Fruit fly (Drosophila melanogaster) whole organism, prepupa: ENCODE measurements around the gene CG44153.

ENCODE experiments used
- Blimp-1 ChIP-seq: fragments of 200-800 bp; sonication (Bioruptor generic); optimal IDR thresholded peaks from 3 replicates; lab custom pipeline; 2017; ENCODE audit warnings: missing biosample characterization, missing genetic modification characterization, mild to moderate bottlenecking, moderate library complexity, missing genetic modification reagents
- CG10631 ChIP-seq: fragments of 200-800 bp; sonication (Bioruptor generic); optimal IDR thresholded peaks from 2 replicates; lab custom pipeline; 2016; ENCODE audit warnings: missing biosample characterization, missing genetic modification characterization
- CG11294 ChIP-seq: fragments of 200-800 bp; sonication (Bioruptor generic); IDR thresholded peaks from 2 replicates; pipeline ENCODE4 v1.3.6; 2022; ENCODE audit warnings: missing biosample characterization, missing genetic modification characterization
- CG11762 ChIP-seq: fragments of 200-800 bp; sonication (Bioruptor generic); optimal IDR thresholded peaks from 3 replicates; lab custom pipeline; 2016; ENCODE audit warnings: missing biosample characterization, missing genetic modification characterization; ENCODE audit not compliant: insufficient read depth
- CG11902 ChIP-seq: fragments of 200-800 bp; sonication (Bioruptor generic); optimal IDR thresholded peaks from 3 replicates; lab custom pipeline; 2016; ENCODE audit warnings: missing biosample characterization, missing genetic modification characterization
- CG16779 ChIP-seq: fragments of 200-800 bp; sonication (Bioruptor generic); optimal IDR thresholded peaks from 3 replicates; lab custom pipeline; 2017; ENCODE audit warnings: missing biosample characterization, mild to moderate bottlenecking, missing genetic modification characterization
- CG31627 ChIP-seq: fragments of 200-800 bp; sonication (Bioruptor generic); optimal IDR thresholded peaks from 3 replicates; lab custom pipeline; 2016; ENCODE audit warnings: missing biosample characterization, missing genetic modification characterization
- CG32006 ChIP-seq: fragments of 200-800 bp; sonication (Bioruptor generic); optimal IDR thresholded peaks from 3 replicates; lab custom pipeline; 2017; ENCODE audit warnings: missing biosample characterization, mild to moderate bottlenecking, missing genetic modification characterization
- CG3919 ChIP-seq: fragments of 200-800 bp; sonication (Bioruptor generic); optimal IDR thresholded peaks from 3 replicates; lab custom pipeline; 2016; ENCODE audit warnings: missing biosample characterization, missing genetic modification characterization
- CG6792 ChIP-seq: fragments of 200-800 bp; sonication (Bioruptor generic); optimal IDR thresholded peaks from 3 replicates; lab custom pipeline; 2016; ENCODE audit warnings: missing biosample characterization, missing genetic modification characterization
- CG6854 ChIP-seq: fragments of 200-800 bp; sonication (Bioruptor generic); optimal IDR thresholded peaks from 2 replicates; lab custom pipeline; 2017; ENCODE audit warnings: missing biosample characterization, mild to moderate bottlenecking, missing genetic modification characterization
- CG7368 ChIP-seq: fragments of 200-800 bp; sonication (Bioruptor generic); optimal IDR thresholded peaks from 3 replicates; lab custom pipeline; 2016; ENCODE audit warnings: missing biosample characterization, missing genetic modification characterization
- CG8119 ChIP-seq: fragments of 200-800 bp; sonication (Bioruptor generic); IDR thresholded peaks from 3 replicates; pipeline ENCODE4 v1.3.6; 2022; ENCODE audit warnings: missing biosample characterization, missing genetic modification characterization
- CG8632 ChIP-seq: fragments of 200-800 bp; sonication (Bioruptor generic); optimal IDR thresholded peaks from 3 replicates; lab custom pipeline; 2016; ENCODE audit warnings: missing biosample characterization, missing genetic modification characterization
- CG9139 ChIP-seq: fragments of 200-800 bp; sonication (Bioruptor generic); optimal IDR thresholded peaks from 3 replicates; lab custom pipeline; 2017; ENCODE audit warnings: missing biosample characterization, mild to moderate bottlenecking, missing genetic modification characterization
- Eip75B ChIP-seq: fragments of 200-800 bp; sonication (Bioruptor generic); optimal IDR thresholded peaks from 3 replicates; lab custom pipeline; 2016; ENCODE audit warnings: missing biosample characterization, missing genetic modification characterization
- Eip78C ChIP-seq: fragments of 200-800 bp; sonication (Bioruptor generic); peaks from one replicate; lab custom pipeline; 2016; ENCODE audit warnings: missing biosample characterization, missing genetic modification characterization
- Eip93F ChIP-seq: fragments of 200-800 bp; sonication (Bioruptor generic); optimal IDR thresholded peaks from 2 replicates; lab custom pipeline; 2016; ENCODE audit warnings: missing biosample characterization, mild to moderate bottlenecking, missing genetic modification characterization
- Ets21C ChIP-seq: fragments of 200-800 bp; sonication (Bioruptor generic); optimal IDR thresholded peaks from 3 replicates; lab custom pipeline; 2016; ENCODE audit warnings: missing biosample characterization, missing genetic modification characterization
- Ets96B ChIP-seq: fragments of 200-800 bp; optimal IDR thresholded peaks from 2 replicates; lab custom pipeline; 2019; ENCODE audit warnings: missing biosample characterization, mild to moderate bottlenecking, missing genetic modification characterization, moderate library complexity
- Gug ChIP-seq: fragments of 200-800 bp; sonication (Bioruptor generic); IDR thresholded peaks from 2 replicates; pipeline ENCODE4 v1.3.6; 2022; ENCODE audit warnings: missing biosample characterization, missing genetic modification characterization
- Hr38 ChIP-seq: sonication (Bioruptor generic); optimal IDR thresholded peaks from 2 replicates; lab custom pipeline; 2016; ENCODE audit warnings: missing biosample characterization, missing genetic modification characterization
- Hr39 ChIP-seq: fragments of 200-800 bp; sonication (Bioruptor generic); optimal IDR thresholded peaks from 2 replicates; lab custom pipeline; 2016; ENCODE audit warnings: missing biosample characterization, missing genetic modification characterization
- Hr4 ChIP-seq: fragments of 200-800 bp; sonication (Bioruptor generic); optimal IDR thresholded peaks from 3 replicates; lab custom pipeline; 2016; ENCODE audit warnings: missing biosample characterization, missing genetic modification characterization
- Lpt ChIP-seq: fragments of 200-800 bp; sonication (Bioruptor generic); optimal IDR thresholded peaks from 3 replicates; lab custom pipeline; 2016; ENCODE audit warnings: missing biosample characterization, missing genetic modification characterization
- Met ChIP-seq: fragments of 200-800 bp; sonication (Bioruptor generic); optimal IDR thresholded peaks from 3 replicates; lab custom pipeline; 2016; ENCODE audit warnings: missing biosample characterization, missing genetic modification characterization
- Smox ChIP-seq: fragments of 200-800 bp; sonication (Bioruptor generic); optimal IDR thresholded peaks from 3 replicates; lab custom pipeline; 2016; ENCODE audit warnings: missing biosample characterization, missing genetic modification characterization
- Sox102F ChIP-seq: fragments of 200-800 bp; sonication (Bioruptor generic); optimal IDR thresholded peaks from 2 replicates; lab custom pipeline; 2016; ENCODE audit warnings: missing biosample characterization, mild to moderate bottlenecking, missing genetic modification characterization
- Sox14 ChIP-seq: fragments of 200-800 bp; sonication (Bioruptor generic); optimal IDR thresholded peaks from 3 replicates; lab custom pipeline; 2016; ENCODE audit warnings: missing biosample characterization, missing genetic modification characterization
- Sox15 ChIP-seq: fragments of 200-800 bp; sonication (Bioruptor generic); optimal IDR thresholded peaks from 3 replicates; lab custom pipeline; 2016; ENCODE audit warnings: missing biosample characterization, missing genetic modification characterization
- achi ChIP-seq: fragments of 200-800 bp; sonication (Bioruptor generic); optimal IDR thresholded peaks from 3 replicates; lab custom pipeline; 2016; ENCODE audit warnings: missing biosample characterization, missing genetic modification characterization
- cyc ChIP-seq: fragments of 200-800 bp; sonication (Bioruptor generic); optimal IDR thresholded peaks from 3 replicates; lab custom pipeline; 2016; ENCODE audit warnings: missing biosample characterization, missing genetic modification characterization
- dac ChIP-seq: fragments of 200-800 bp; sonication (Bioruptor generic); optimal IDR thresholded peaks from 2 replicates; lab custom pipeline; 2017; ENCODE audit warnings: missing biosample characterization, mild to moderate bottlenecking, missing genetic modification characterization
- eg ChIP-seq: fragments of 200-800 bp; sonication (Bioruptor generic); IDR thresholded peaks from 3 replicates; pipeline ENCODE4 v1.3.6; 2022; ENCODE audit warnings: missing biosample characterization, missing genetic modification characterization
- esn ChIP-seq: fragments of 200-800 bp; sonication (Bioruptor generic); optimal IDR thresholded peaks from 2 replicates; lab custom pipeline; 2016; ENCODE audit warnings: missing biosample characterization, mild to moderate bottlenecking, missing genetic modification characterization, moderate library complexity
- fd85E ChIP-seq: fragments of 200-800 bp; sonication (Bioruptor generic); optimal IDR thresholded peaks from 3 replicates; lab custom pipeline; 2016; ENCODE audit warnings: missing biosample characterization, missing genetic modification characterization
- fkh ChIP-seq: fragments of 200-800 bp; sonication (Bioruptor generic); optimal IDR thresholded peaks from 3 replicates; lab custom pipeline; 2017; ENCODE audit warnings: missing biosample characterization, mild to moderate bottlenecking, missing genetic modification characterization, moderate library complexity
- lz ChIP-seq: fragments of 200-800 bp; sonication (Bioruptor generic); optimal IDR thresholded peaks from 3 replicates; lab custom pipeline; 2016; ENCODE audit warnings: missing biosample characterization, missing genetic modification characterization
- pdm3 ChIP-seq: fragments of 200-800 bp; sonication (Bioruptor generic); optimal IDR thresholded peaks from 3 replicates; lab custom pipeline; 2016; ENCODE audit warnings: missing biosample characterization, missing genetic modification characterization
- salr ChIP-seq, 2 experiments: fragments of 200-800 bp; sonication (Bioruptor generic); optimal IDR thresholded peaks; 3 replicates each; lab custom pipeline; 2016 to 2018; ENCODE audit warnings: missing biosample characterization in 2 of 2, missing genetic modification characterization in 2 of 2, mild to moderate bottlenecking in 1 of 2
- spab ChIP-seq: fragments of 200-800 bp; sonication (Bioruptor generic); optimal IDR thresholded peaks from 2 replicates; lab custom pipeline; 2017; ENCODE audit warnings: missing biosample characterization, mild to moderate bottlenecking, missing genetic modification characterization, missing genetic modification reagents
- topi ChIP-seq: fragments of 200-800 bp; sonication (Bioruptor generic); optimal IDR thresholded peaks from 3 replicates; lab custom pipeline; 2016; ENCODE audit warnings: missing biosample characterization, missing genetic modification characterization
- vri ChIP-seq: fragments of 200-800 bp; sonication (Bioruptor generic); optimal IDR thresholded peaks from 3 replicates; lab custom pipeline; 2016; ENCODE audit warnings: missing biosample characterization, mild to moderate bottlenecking, missing genetic modification characterization

The CG44153 gene

DNA sequence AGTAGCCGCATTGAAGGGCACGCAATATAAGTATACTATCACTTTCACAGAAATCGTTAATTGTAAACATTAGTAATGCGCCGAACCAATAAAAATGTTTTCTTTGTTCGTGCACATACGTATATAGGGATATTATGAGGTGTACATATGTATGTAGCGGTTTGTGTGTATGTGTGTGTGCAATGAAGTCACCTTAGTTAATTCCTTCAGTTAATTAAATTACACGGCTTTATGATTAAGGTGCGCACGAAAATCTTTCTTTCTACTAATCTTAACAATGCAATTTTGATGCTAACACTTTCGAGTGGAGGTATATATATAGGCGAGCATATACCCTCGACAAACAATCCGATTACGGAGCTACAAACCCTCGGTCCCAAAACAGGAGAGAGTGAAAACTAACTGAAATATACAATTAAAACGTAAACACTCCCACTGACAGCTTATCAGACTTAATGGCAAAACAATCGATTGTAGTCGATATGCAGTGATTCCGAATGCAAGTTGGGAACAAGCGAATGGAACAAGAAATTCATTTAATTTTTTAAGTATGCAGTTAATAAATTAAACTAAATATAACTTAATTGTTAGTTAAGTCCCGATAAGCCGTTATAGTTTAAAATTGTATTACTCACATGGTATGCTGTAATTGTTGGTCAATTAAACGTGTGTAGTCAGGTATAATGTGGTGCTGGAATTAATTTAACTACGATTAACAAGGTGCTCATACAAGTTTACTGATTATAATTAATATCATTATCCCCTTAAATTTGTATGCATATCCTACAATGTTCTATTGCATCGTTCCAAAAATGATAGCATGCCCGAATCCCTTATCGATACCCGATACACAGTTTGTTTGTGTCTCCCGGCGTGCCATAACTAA lies 40.7 kb upstream of the CG44153 start, which contains the start of the genes Npc1a and Prosalpha6 (continued):
- TF ChIP-seq CG31627 (peak; percentile 19), salr (GFP tag; optimal IDR thresholded peaks at IDR 0.05; lab: Kevin White, UChicago) (no peak), topi (GFP tag; lab: Kevin White, UChicago) (no peak), Sox102F (GFP tag; lab: Kevin White, UChicago) (no peak), fd85E (no peak), Sox15 (GFP tag; lab: Kevin White, UChicago) (no peak), Ets21C (GFP tag; lab: Kevin White, UChicago) (no peak), lz (GFP tag; lab: Kevin White, UChicago) (peak; percentile 21), fkh (peak; percentile 15), Sox14 (peak; percentile 75), dac (GFP tag; lab: Kevin White, UChicago) (no peak), CG7368 (GFP tag; lab: Kevin White, UChicago) (no peak), vri (GFP tag; lab: Kevin White, UChicago) (peak; percentile 51), CG8119 (GFP tag; lab: Robert Waterston, UW) (no peak), CG10631 (GFP tag; lab: Kevin White, UChicago) (no peak), CG11294 (no peak), eg (GFP tag; lab: Robert Waterston, UW) (no peak), CG11762 (GFP tag; lab: Kevin White, UChicago) (no peak), CG6792 (GFP tag; lab: Kevin White, UChicago) (no peak), achi (GFP tag; lab: Kevin White, UChicago) (peak; percentile 76), CG8632 (GFP tag; lab: Kevin White, UChicago) (no peak), spab (GFP tag; lab: Kevin White, UChicago) (no peak), Hr4 (GFP tag; lab: Kevin White, UChicago) (no peak), Smox (no peak), CG16779 (tag; lab: Kevin White, UChicago) (no peak), CG32006 (GFP tag; lab: Kevin White, UChicago) (no peak), Met (no peak), CG3919 (GFP tag; lab: Kevin White, UChicago) (no peak)

DNA sequence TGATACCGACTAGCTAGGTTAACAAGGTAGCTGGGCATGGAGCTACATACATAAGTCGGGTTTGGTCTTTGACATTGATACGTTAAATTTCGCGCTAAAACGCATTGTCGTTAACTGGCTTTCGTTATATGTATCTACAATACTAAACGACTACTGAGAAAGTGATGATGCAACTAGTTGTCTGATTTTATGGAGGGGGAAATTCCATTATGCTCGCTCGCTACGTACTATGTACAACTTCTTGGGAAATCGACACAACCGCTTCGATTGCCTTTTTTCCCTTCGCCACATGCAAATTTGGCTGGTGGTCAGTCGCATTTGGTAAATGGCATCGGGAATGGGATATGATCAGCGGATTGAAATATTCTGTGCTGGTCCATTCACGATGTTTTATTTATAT lies 40.0 kb upstream of the CG44153 start:
- TF ChIP-seq CG16779 (tag; lab: Kevin White, UChicago): no peak
- peak; percentile 6 for TF ChIP-seq fkh

DNA sequence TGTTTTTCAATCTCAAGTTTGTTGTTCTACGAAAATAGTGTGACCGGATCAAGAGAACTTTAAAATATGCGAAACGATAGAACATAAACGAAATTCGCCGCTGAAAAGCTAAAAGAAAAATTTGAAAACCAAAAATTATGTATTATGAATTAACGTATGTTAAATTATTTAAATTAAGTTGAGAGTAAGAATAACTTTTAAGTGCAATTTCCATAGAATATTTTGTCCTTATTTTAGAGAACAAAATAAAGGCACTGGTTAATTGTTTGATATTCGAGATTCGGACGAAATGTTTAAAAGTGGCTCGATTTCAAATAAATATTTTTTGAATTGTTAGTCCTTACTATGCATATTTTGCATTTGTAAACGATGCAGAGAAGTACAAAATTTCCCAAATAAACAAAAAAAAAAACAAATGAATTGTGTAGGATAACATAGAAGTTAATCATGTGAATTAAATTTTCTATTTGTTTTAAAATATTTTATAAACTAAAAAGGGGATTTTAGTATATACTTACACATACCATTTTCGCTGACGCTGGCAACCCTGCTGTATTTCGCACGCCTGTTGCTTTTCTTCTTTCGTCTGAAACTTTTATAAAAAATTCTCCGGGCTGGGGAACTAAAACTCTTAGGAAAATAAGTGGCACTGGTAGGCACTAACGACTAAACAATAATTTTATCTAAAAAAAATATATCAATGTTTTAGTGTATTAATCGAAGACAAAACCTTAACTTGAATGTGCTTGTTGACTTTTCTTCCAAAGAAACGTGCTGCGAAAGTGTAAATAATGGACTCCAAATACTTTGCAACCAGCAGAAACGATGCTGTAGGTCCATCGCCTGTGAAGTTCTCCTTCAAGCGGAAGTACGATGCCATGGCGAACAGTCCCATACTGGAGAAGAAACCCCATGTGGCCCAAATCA lies 30.8 kb upstream of the CG44153 start, which contains the start of the genes CG5727 and ath:
CG5727 (minus strand) TSS at position 51 of the 927 bp plus-strand sequence.
ath (plus strand) TSS at position 513 of the 927 bp plus-strand sequence.
- TF ChIP-seq Hr39 (GFP tag; lab: Kevin White, UChicago) (no peak), Ets96B (tag; lab: Kevin White, UChicago) (no peak), Eip93F (GFP tag; lab: Kevin White, UChicago) (no peak), CG3919 (GFP tag; lab: Kevin White, UChicago) (no peak), Blimp-1 (GFP tag; lab: Kevin White, UChicago) (no peak), CG9139 (GFP tag; lab: Kevin White, UChicago) (no peak), lz (GFP tag; lab: Kevin White, UChicago) (no peak), Ets21C (GFP tag; lab: Kevin White, UChicago) (no peak), CG6792 (GFP tag; lab: Kevin White, UChicago) (no peak), spab (GFP tag; lab: Kevin White, UChicago) (no peak), Hr38 (GFP tag; lab: Kevin White, UChicago) (no peak), CG11902 (GFP tag; lab: Kevin White, UChicago) (no peak), cyc (no peak), pdm3 (no peak), eg (GFP tag; lab: Robert Waterston, UW) (no peak), Eip75B (GFP tag; lab: Kevin White, UChicago) (no peak), Met (no peak), esn (peak; percentile 18), fkh (peak; percentile 73), Gug (GFP tag; lab: Robert Waterston, UW) (no peak), Sox14 (no peak), Eip78C (GFP tag; lab: Kevin White, UChicago) (peak; percentile 71), CG11762 (GFP tag; lab: Kevin White, UChicago) (peak; percentile 0), Lpt (GFP tag; lab: Kevin White, UChicago) (no peak), CG6854 (GFP tag; lab: Kevin White, UChicago) (no peak), CG7368 (GFP tag; lab: Kevin White, UChicago) (no peak), topi (GFP tag; lab: Kevin White, UChicago) (no peak)
